Fruit fly (Drosophila melanogaster): ENCODE data around the gene NP15.6.
A peak's percentile ranks its signal among the peaks of the same experiment; 100 is the strongest.

NP15.6 gene

DNA sequence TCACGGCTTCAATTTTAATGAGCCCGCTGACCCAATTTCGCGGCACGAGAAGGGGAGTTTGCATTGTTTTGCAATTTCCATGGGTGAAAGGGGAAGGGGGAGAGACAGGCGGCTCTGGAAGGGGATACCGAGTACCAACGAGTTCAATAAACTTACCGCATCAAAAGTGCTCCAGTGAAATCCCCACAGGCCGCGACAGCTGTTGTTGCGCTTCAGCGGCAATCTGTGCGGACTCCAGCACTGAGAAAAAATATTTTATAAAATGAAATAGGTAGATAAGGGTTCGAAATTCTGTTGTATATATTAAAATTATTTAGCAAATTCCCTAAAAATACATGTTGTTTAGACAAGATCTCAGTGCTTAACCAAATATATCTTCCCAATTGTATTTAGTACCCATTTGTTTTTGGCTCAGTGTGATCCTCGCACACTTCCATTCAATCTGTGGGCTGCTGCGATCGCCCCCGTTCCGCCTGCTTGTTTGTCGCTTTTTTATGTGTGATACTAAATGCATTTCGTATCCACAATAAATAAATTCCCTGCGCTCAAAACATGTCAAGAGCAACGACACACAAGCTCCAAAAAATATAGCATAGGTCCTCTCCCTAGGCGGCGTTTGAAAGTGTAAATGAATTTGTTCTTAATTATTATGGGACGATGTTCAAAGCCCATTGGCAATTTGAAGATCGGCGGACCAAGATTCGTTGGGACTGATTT lies 31.5 kb upstream of the NP15.6 start (continued):
- TF ChIP-seq bbx (GFP tag; IDR thresholded peaks at IDR 0.05; ENCODE audit: partially characterized antibody) (no peak), sens (GFP tag) (peak; percentile 96), CG11560 (tag; IDR thresholded peaks at IDR 0.05) (0 out of 3 replicates have a peak, but pooled peaks have one; percentile 52), CG15011 (GFP tag; optimal IDR thresholded peaks at IDR 0.05) (peak; percentile 32), stwl (tag; optimal IDR thresholded peaks at IDR 0.05) (peak; percentile 22), ranshi (GFP tag; IDR thresholded peaks at IDR 0.05) (peak; percentile 79; the same call in 1 of the 2 replicates), Fer1 (GFP tag; optimal IDR thresholded peaks at IDR 0.05) (peak; percentile 47), CG17186 (GFP tag; optimal IDR thresholded peaks at IDR 0.05) (no peak), TFAM (GFP tag; optimal IDR thresholded peaks at IDR 0.05) (peak; percentile 49), Xbp1 (GFP tag; optimal IDR thresholded peaks at IDR 0.05) (peak; percentile 82), CG10209 (GFP tag; optimal IDR thresholded peaks at IDR 0.05) (peak; percentile 71), CG4730 (GFP tag; IDR thresholded peaks at IDR 0.05) (peak; percentile 62; the same call in 1 of the 2 replicates), toy (GFP tag; IDR thresholded peaks at IDR 0.05) (no peak), nmo (GFP tag; optimal IDR thresholded peaks at IDR 0.05) (peak; percentile 88), Oaz (GFP tag; IDR thresholded peaks at IDR 0.05) (no peak), CG7357 (GFP tag; IDR thresholded peaks at IDR 0.05) (peak; percentile 44; the same call in 1 of the 3 replicates), CG4328 (GFP tag; optimal IDR thresholded peaks at IDR 0.05) (peak; percentile 22), eyg (GFP tag; optimal IDR thresholded peaks at IDR 0.05) (peak; percentile 33), CG10959 (GFP tag; IDR thresholded peaks at IDR 0.05) (peak; percentile 60; the same call in 1 of the 2 replicates), salm (tag; optimal IDR thresholded peaks at IDR 0.05) (peak; percentile 48), grau (tag; optimal IDR thresholded peaks at IDR 0.05) (peak; percentile 75), Taf1 (GFP tag; IDR thresholded peaks at IDR 0.05) (no peak), CG10654 (GFP tag; optimal IDR thresholded peaks at IDR 0.05) (peak; percentile 55), pita (GFP tag; optimal IDR thresholded peaks at IDR 0.05) (no peak), pb (GFP tag; optimal IDR thresholded peaks at IDR 0.05) (peak; percentile 42), disco-r (GFP tag; optimal IDR thresholded peaks at IDR 0.05) (no peak), CG1024 (GFP tag; IDR thresholded peaks at IDR 0.05) (peak; percentile 83), CG30431 (GFP tag; optimal IDR thresholded peaks at IDR 0.05) (peak; percentile 56), gcm2 (GFP tag; optimal IDR thresholded peaks at IDR 0.05) (peak; percentile 20), CG4854 (GFP tag; optimal IDR thresholded peaks at IDR 0.05) (peak; percentile 60), Opbp (GFP tag; IDR thresholded peaks at IDR 0.05; ENCODE audit: partially characterized antibody) (no peak), CG8924 (tag; optimal IDR thresholded peaks at IDR 0.05) (peak; percentile 83), Dfd (GFP tag; optimal IDR thresholded peaks at IDR 0.05) (no peak), CG3281 (GFP tag; optimal IDR thresholded peaks at IDR 0.05) (peak; percentile 23), slp2 (GFP tag; optimal IDR thresholded peaks at IDR 0.05) (peak; percentile 59), CG13894 (tag; optimal IDR thresholded peaks at IDR 0.05) (no peak), CG32767 (GFP tag; IDR thresholded peaks at IDR 0.05) (peak; percentile 75), odd (GFP tag; optimal IDR thresholded peaks at IDR 0.05) (peak; percentile 70), fd64A (GFP tag; optimal IDR thresholded peaks at IDR 0.05) (peak; percentile 64), BtbVII (GFP tag; optimal IDR thresholded peaks at IDR 0.05) (peak; percentile 62), E2f1 (GFP tag; IDR thresholded peaks at IDR 0.05) (peak; percentile 68), her (GFP tag; optimal IDR thresholded peaks at IDR 0.05) (peak; percentile 2), hkb (optimal IDR thresholded peaks at IDR 0.05) (no peak), hkb (GFP tag; IDR thresholded peaks at IDR 0.05) (peak; percentile 89), CG11695 (GFP tag; IDR thresholded peaks at IDR 0.05) (peak; percentile 62; the same call in 2 of the 3 replicates), Dip2 (GFP tag; IDR thresholded peaks at IDR 0.05) (no peak), unpg (GFP tag; optimal IDR thresholded peaks at IDR 0.05) (peak; percentile 85), Vsx1 (GFP tag; optimal IDR thresholded peaks at IDR 0.05) (no peak), B-H1 (GFP tag; IDR thresholded peaks at IDR 0.05) (peak; percentile 62; the same call in 2 of the 3 replicates), rib (GFP tag; IDR thresholded peaks at IDR 0.05) (no peak)

Measured in whole organism, embryonic.